Fruit fly (Drosophila melanogaster): ENCODE measurements around the gene CG12078.

- TF ChIP-seq usp (GFP tag; optimal IDR thresholded peaks at IDR 0.05) (no peak), CG8478 (optimal IDR thresholded peaks at IDR 0.05) (no peak)
Measured at dm6 chr3L:3249997-3250774, 6.1 kb upstream of the CG12078 start.
